Worm (Caenorhabditis elegans): Measurements from ENCODE around the gene srx-17.

DNA sequence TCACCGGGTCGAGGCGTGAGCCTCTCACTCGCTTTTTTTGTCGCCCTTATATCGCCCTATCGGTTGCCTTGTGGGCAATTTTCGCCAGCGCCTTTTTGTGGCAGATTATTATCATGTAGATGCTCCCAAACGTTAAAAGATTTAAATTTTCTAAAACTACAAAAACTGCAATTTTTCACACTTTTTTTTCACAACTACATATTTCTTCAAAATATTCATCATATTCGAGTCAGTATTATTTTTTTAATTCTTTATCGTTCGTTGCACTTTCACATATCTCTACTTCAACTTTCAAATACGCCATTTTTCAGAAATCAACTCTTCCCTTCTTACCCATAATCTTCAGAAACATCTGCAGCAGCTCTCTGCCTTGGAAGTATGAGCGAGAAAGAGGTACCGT lies 28.1 kb upstream of the srx-17 start, which contains the start of gene ceh-24:
- no peak for TF ChIP-seq alr-1 (tag; optimal IDR thresholded peaks at IDR 0.05)
- TF ChIP-seq nhr-25 (tag; optimal IDR thresholded peaks at IDR 0.05) = no peak
- no peak for TF ChIP-seq ztf-11 (tag; optimal IDR thresholded peaks at IDR 0.05)
- no peak for TF ChIP-seq nhr-237 (tag; optimal IDR thresholded peaks at IDR 0.05)
- TF ChIP-seq mdl-1 (tag; optimal IDR thresholded peaks at IDR 0.05) = no peak
- no peak for TF ChIP-seq zag-1 (tag; optimal IDR thresholded peaks at IDR 0.05)
- no peak for TF ChIP-seq R02D3.7 (tag; optimal IDR thresholded peaks at IDR 0.05)
- TF ChIP-seq F13H6.1 (tag; optimal IDR thresholded peaks at IDR 0.05) = no peak
- TF ChIP-seq nhr-6 (tag; optimal IDR thresholded peaks at IDR 0.05) = no peak
- TF ChIP-seq lin-11 (tag; optimal IDR thresholded peaks at IDR 0.05) = no peak
- no peak for TF ChIP-seq ceh-82 (tag; optimal IDR thresholded peaks at IDR 0.05)
